Worm (Caenorhabditis elegans): Measurements from ENCODE around the gene oac-12.

ce11 chrV:4304240-4304639 is 28.1 kb downstream of the oac-12 start:
- TF ChIP-seq egl-27 (tag; optimal IDR thresholded peaks at IDR 0.05) (no peak), aly-2 (tag; optimal IDR thresholded peaks at IDR 0.05) (no peak), ceh-82 (tag; optimal IDR thresholded peaks at IDR 0.05) (no peak), mbf-1 (tag; optimal IDR thresholded peaks at IDR 0.05) (no peak), R02D3.7 (tag; optimal IDR thresholded peaks at IDR 0.05) (no peak), elt-3 (tag; optimal IDR thresholded peaks at IDR 0.05) (no peak), blmp-1 (tag; optimal IDR thresholded peaks at IDR 0.05; ENCODE audit: insufficient read depth) (no peak), mdl-1 (tag; optimal IDR thresholded peaks at IDR 0.05) (no peak), peb-1 (tag; optimal IDR thresholded peaks at IDR 0.05) (no peak), nhr-237 (tag; optimal IDR thresholded peaks at IDR 0.05) (no peak), lsy-2 (tag; optimal IDR thresholded peaks at IDR 0.05) (no peak)

Data from whole organism, L2 larva.